Fruit fly (Drosophila melanogaster) whole organism, embryonic: ENCODE measurements around the gene Plap.

Experiments used
- CG10267 ChIP-seq: fragments of 200-800 bp; sonication (Bioruptor generic); optimal IDR thresholded peaks from 2 replicates; lab custom pipeline; 2018; ENCODE audit warnings: missing biosample characterization, mild to moderate bottlenecking, missing genetic modification characterization, moderate library complexity
- CG10543 ChIP-seq: fragments of 200-800 bp; sonication (Bioruptor generic); optimal IDR thresholded peaks from 3 replicates; lab custom pipeline; 2017; ENCODE audit warnings: missing biosample characterization, mild to moderate bottlenecking, missing genetic modification characterization, moderate library complexity
- CG10979 ChIP-seq: fragments of 200-800 bp; sonication (Bioruptor generic); optimal IDR thresholded peaks from 2 replicates; lab custom pipeline; 2018; ENCODE audit warnings: missing biosample characterization, mild to moderate bottlenecking, missing genetic modification characterization, moderate library complexity
- CG16813 ChIP-seq: fragments of 200-800 bp; sonication (Bioruptor generic); IDR thresholded peaks from 3 replicates; pipeline ENCODE4 v1.3.6; 2022; ENCODE audit warnings: missing biosample characterization, missing genetic modification characterization; ENCODE audit not compliant: partially characterized antibody
- CG16863 ChIP-seq: fragments of 200-800 bp; sonication (Bioruptor generic); optimal IDR thresholded peaks from 3 replicates; lab custom pipeline; 2016; ENCODE audit warnings: missing biosample characterization, missing genetic modification characterization
- CG17186 ChIP-seq: fragments of 200-800 bp; sonication (Bioruptor generic); optimal IDR thresholded peaks from 3 replicates; lab custom pipeline; 2017; ENCODE audit warnings: missing biosample characterization, missing genetic modification reagents, missing genetic modification characterization
- CG17568 ChIP-seq: fragments of 200-800 bp; sonication (Bioruptor generic); optimal IDR thresholded peaks from 2 replicates; lab custom pipeline; 2018; ENCODE audit warnings: missing biosample characterization, mild to moderate bottlenecking, missing genetic modification characterization, moderate library complexity
- CG18262 ChIP-seq: fragments of 200-800 bp; optimal IDR thresholded peaks from 3 replicates; lab custom pipeline; 2019; ENCODE audit warnings: missing biosample characterization, mild to moderate bottlenecking, missing genetic modification characterization, moderate library complexity
- CG2129 ChIP-seq: fragments of 200-800 bp; sonication (Bioruptor generic); IDR thresholded peaks from 2 replicates; pipeline ENCODE4 v1.3.6; 2022; ENCODE audit warnings: missing biosample characterization, missing genetic modification characterization; ENCODE audit not compliant: partially characterized antibody
- CG2678 ChIP-seq: fragments of 200-800 bp; sonication (Bioruptor generic); optimal IDR thresholded peaks from 3 replicates; lab custom pipeline; 2019; ENCODE audit warnings: missing biosample characterization, mild to moderate bottlenecking, missing genetic modification characterization, moderate library complexity
- CG31388 ChIP-seq: fragments of 200-800 bp; sonication (Bioruptor generic); optimal IDR thresholded peaks from 2 replicates; lab custom pipeline; 2016; ENCODE audit warnings: missing biosample characterization, missing genetic modification characterization
- CG32772 ChIP-seq: fragments of 200-800 bp; sonication (Bioruptor generic); IDR thresholded peaks from 2 replicates; pipeline ENCODE4 v1.3.6; 2022; ENCODE audit warnings: missing biosample characterization, missing genetic modification characterization
- CG4360 ChIP-seq: fragments of 200-800 bp; sonication (Bioruptor generic); IDR thresholded peaks from 2 replicates; pipeline ENCODE4 v1.3.6; 2022; ENCODE audit warnings: missing biosample characterization, missing genetic modification characterization
- CG43689 ChIP-seq: fragments of 200-800 bp; sonication (Bioruptor generic); IDR thresholded peaks from 2 replicates; pipeline ENCODE4 v1.3.6; 2022; ENCODE audit warnings: missing biosample characterization, missing genetic modification characterization
- CG4424 ChIP-seq: fragments of 200-800 bp; sonication (Bioruptor generic); optimal IDR thresholded peaks from 3 replicates; lab custom pipeline; 2016; ENCODE audit warnings: missing biosample characterization, missing genetic modification characterization
- CG6175 ChIP-seq: fragments of 200-800 bp; sonication (Bioruptor generic); IDR thresholded peaks from 3 replicates; pipeline ENCODE4 v1.3.6; 2022; ENCODE audit warnings: missing biosample characterization, missing genetic modification characterization
- CG6813 ChIP-seq: fragments of 200-800 bp; sonication (Bioruptor generic); optimal IDR thresholded peaks from 2 replicates; lab custom pipeline; 2017; ENCODE audit warnings: missing biosample characterization, missing genetic modification characterization, mild to moderate bottlenecking, moderate library complexity, missing genetic modification reagents
- CG7357 ChIP-seq: fragments of 200-800 bp; sonication (Bioruptor generic); IDR thresholded peaks from 3 replicates; pipeline ENCODE4 v1.3.6; 2022; ENCODE audit warnings: missing biosample characterization, missing genetic modification characterization
- CG7372 ChIP-seq: fragments of 200-800 bp; sonication (Bioruptor generic); IDR thresholded peaks from 2 replicates; pipeline ENCODE4 v1.3.6; 2022; ENCODE audit warnings: missing biosample characterization, missing genetic modification characterization
- CG7928 ChIP-seq: fragments of 200-800 bp; sonication (Bioruptor generic); optimal IDR thresholded peaks from 2 replicates; lab custom pipeline; 2017; ENCODE audit warnings: missing biosample characterization, mild to moderate bottlenecking, missing genetic modification characterization
- CG8281 ChIP-seq: fragments of 200-800 bp; sonication (Bioruptor generic); optimal IDR thresholded peaks from 2 replicates; lab custom pipeline; 2018; ENCODE audit warnings: missing biosample characterization, mild to moderate bottlenecking, missing genetic modification characterization, moderate library complexity
- CG9215 ChIP-seq: fragments of 200-800 bp; sonication (Bioruptor generic); IDR thresholded peaks from 2 replicates; pipeline ENCODE4 v1.3.6; 2022; ENCODE audit warnings: missing biosample characterization, missing genetic modification characterization
- CG9876 ChIP-seq: fragments of 200-800 bp; sonication (Bioruptor generic); optimal IDR thresholded peaks from 2 replicates; lab custom pipeline; 2016; ENCODE audit warnings: missing biosample characterization, missing genetic modification characterization
- CoRest ChIP-seq: fragments of 200-800 bp; sonication (Bioruptor generic); optimal IDR thresholded peaks from 3 replicates; lab custom pipeline; 2018; ENCODE audit warnings: missing biosample characterization, mild to moderate bottlenecking, missing genetic modification characterization, moderate library complexity
- Deaf1 ChIP-seq: fragments of 200-800 bp; optimal IDR thresholded peaks from 3 replicates; lab custom pipeline; 2019; ENCODE audit warnings: missing biosample characterization, mild to moderate bottlenecking, missing genetic modification characterization, moderate library complexity
- MTF-1 ChIP-seq: fragments of 200-800 bp; sonication (Bioruptor generic); optimal IDR thresholded peaks from 2 replicates; lab custom pipeline; 2018; ENCODE audit warnings: missing biosample characterization, mild to moderate bottlenecking, missing genetic modification characterization, borderline replicate concordance
- Spps ChIP-seq: fragments of 200-800 bp; sonication (Bioruptor generic); optimal IDR thresholded peaks from 2 replicates; lab custom pipeline; 2018; ENCODE audit warnings: missing biosample characterization, mild to moderate bottlenecking, missing genetic modification characterization
- ap ChIP-seq: fragments of 200-800 bp; sonication (Bioruptor generic); IDR thresholded peaks from 2 replicates; pipeline ENCODE4 v1.3.6; 2022; ENCODE audit warnings: missing biosample characterization, missing genetic modification characterization
- ase ChIP-seq: fragments of 200-800 bp; sonication (Bioruptor generic); IDR thresholded peaks from 3 replicates; pipeline ENCODE4 v1.3.6; 2022; ENCODE audit warnings: missing biosample characterization, missing genetic modification characterization
- bbx ChIP-seq: fragments of 200-800 bp; sonication (Bioruptor generic); IDR thresholded peaks from 2 replicates; pipeline ENCODE4 v1.3.6; 2022; ENCODE audit warnings: missing biosample characterization, missing genetic modification characterization; ENCODE audit not compliant: partially characterized antibody
- cad ChIP-seq: fragments of >200 bp; optimal IDR thresholded peaks from 2 replicates; lab custom pipeline; 2017; ENCODE audit warnings: missing biosample characterization, missing genetic modification characterization
- corto ChIP-seq: fragments of 200-800 bp; sonication (Bioruptor generic); optimal IDR thresholded peaks from 2 replicates; lab custom pipeline; 2016; ENCODE audit warnings: missing biosample characterization, mild to moderate bottlenecking, missing genetic modification characterization, moderate library complexity
- emc ChIP-seq: fragments of 200-800 bp; sonication (Bioruptor generic); optimal IDR thresholded peaks from 2 replicates; lab custom pipeline; 2016; ENCODE audit warnings: missing biosample characterization, missing genetic modification characterization
- gsb ChIP-seq: fragments of 200-800 bp; sonication (Bioruptor generic); IDR thresholded peaks from 2 replicates; pipeline ENCODE4 v1.3.6; 2022; ENCODE audit warnings: missing biosample characterization, missing genetic modification characterization
- jing ChIP-seq: fragments of 200-800 bp; sonication (Bioruptor generic); optimal IDR thresholded peaks from 2 replicates; lab custom pipeline; 2018; ENCODE audit warnings: missing biosample characterization, mild to moderate bottlenecking, missing genetic modification characterization
- lola ChIP-seq, 3 experiments: fragments of >200 bp in 2 of 3; fragments of 200-800 bp in 1 of 3; sonication (Bioruptor generic) in 1 of 3; optimal IDR thresholded peaks; 2 replicates each; lab custom pipeline; 2017 to 2019; ENCODE audit warnings: missing biosample characterization in 3 of 3, missing genetic modification characterization in 3 of 3, mild to moderate bottlenecking in 1 of 3, moderate library complexity in 1 of 3
- mam ChIP-seq: fragments of 200-800 bp; sonication (Bioruptor generic); optimal IDR thresholded peaks from 3 replicates; lab custom pipeline; 2016; ENCODE audit warnings: missing biosample characterization, missing genetic modification characterization
- nau ChIP-seq: fragments of 200-800 bp; sonication (Bioruptor generic); optimal IDR thresholded peaks from 3 replicates; lab custom pipeline; 2017; ENCODE audit warnings: missing biosample characterization, mild to moderate bottlenecking, missing genetic modification characterization, missing genetic modification reagents
- onecut ChIP-seq: fragments of 200-800 bp; sonication (Bioruptor generic); IDR thresholded peaks from 2 replicates; pipeline ENCODE4 v1.3.6; 2022; ENCODE audit warnings: missing biosample characterization, missing genetic modification characterization
- pfk ChIP-seq: fragments of 200-800 bp; sonication (Bioruptor generic); optimal IDR thresholded peaks from 2 replicates; lab custom pipeline; 2018; ENCODE audit warnings: missing biosample characterization, mild to moderate bottlenecking, missing genetic modification characterization, moderate library complexity
- pnt ChIP-seq: fragments of 200-800 bp; sonication (Bioruptor generic); optimal IDR thresholded peaks from 3 replicates; lab custom pipeline; 2016; ENCODE audit warnings: missing biosample characterization, missing genetic modification characterization
- prd ChIP-seq, 3 experiments: fragments of >200 bp in 2 of 3; fragments of 200-800 bp in 1 of 3; sonication (Bioruptor generic) in 1 of 3; optimal IDR thresholded peaks in 2 of 3; IDR thresholded peaks in 1 of 3; 2 replicates in 2 of 3; 3 replicates in 1 of 3; pipeline versions ENCODE4 v1.3.6 to Lab custom; 2017 to 2022; ENCODE audit warnings: missing biosample characterization in 1 of 3, missing genetic modification characterization in 1 of 3
- slbo ChIP-seq: fragments of 200-800 bp; sonication (Bioruptor generic); IDR thresholded peaks from 2 replicates; pipeline ENCODE4 v1.3.6; 2022; ENCODE audit warnings: missing biosample characterization, missing genetic modification characterization
- slp2 ChIP-seq: fragments of 200-800 bp; sonication (Bioruptor generic); optimal IDR thresholded peaks from 2 replicates; lab custom pipeline; 2016; ENCODE audit warnings: missing biosample characterization, missing genetic modification characterization
- tna ChIP-seq: fragments of 200-800 bp; sonication (Bioruptor generic); IDR thresholded peaks from 2 replicates; pipeline ENCODE4 v1.3.6; 2022; ENCODE audit warnings: missing biosample characterization, missing genetic modification characterization; ENCODE audit not compliant: partially characterized antibody
- vnd ChIP-seq: fragments of 200-800 bp; sonication (Bioruptor generic); IDR thresholded peaks from 3 replicates; pipeline ENCODE4 v1.3.6; 2022; ENCODE audit warnings: missing biosample characterization, missing genetic modification characterization; ENCODE audit not compliant: partially characterized antibody
- wdn ChIP-seq: fragments of 200-800 bp; sonication (Bioruptor generic); IDR thresholded peaks from 2 replicates; pipeline ENCODE4 v1.3.6; 2022; ENCODE audit warnings: missing biosample characterization, missing genetic modification characterization

Gene Plap

dm6 chr2L:1144371-1145360 is 25.5 kb downstream of the Plap start (continued):
- no peak for TF ChIP-seq MTF-1
- no peak for TF ChIP-seq cad (GFP tag; lab: Kevin White, UChicago)
- no peak for TF ChIP-seq CG4360
- TF ChIP-seq CG16863 (GFP tag; lab: Kevin White, UChicago), result peak; percentile 26
- no peak for TF ChIP-seq emc
- TF ChIP-seq nau (GFP tag; lab: Kevin White, UChicago), result no peak
- no peak for TF ChIP-seq CG6175 (GFP tag; lab: Robert Waterston, UW)
- TF ChIP-seq CG2129 (GFP tag; lab: Robert Waterston, UW), result no peak
- no peak for TF ChIP-seq gsb (GFP tag; lab: Robert Waterston, UW)
- TF ChIP-seq CG9876 (GFP tag; lab: Kevin White, UChicago), result no peak
- 0 out of 2 replicates have a peak, but pooled peaks have one; percentile 8 for TF ChIP-seq ap (GFP tag; lab: Robert Waterston, UW)
- TF ChIP-seq CG7357 (GFP tag; lab: Robert Waterston, UW), result peak; percentile 37; the same call in 1 of the 3 replicates
- no peak for TF ChIP-seq bbx
- peak; percentile 0 for TF ChIP-seq CG8281 (tag; lab: Kevin White, UChicago)
- peak; percentile 55 for TF ChIP-seq CG4424 (GFP tag; lab: Kevin White, UChicago)
- TF ChIP-seq CG7928 (GFP tag; lab: Kevin White, UChicago), result no peak
- peak; percentile 60 for TF ChIP-seq CoRest (tag; lab: Kevin White, UChicago)
- TF ChIP-seq mam (GFP tag; lab: Kevin White, UChicago), result peak; percentile 52
- TF ChIP-seq CG16813 (GFP tag; lab: Robert Waterston, UW), result no peak
- no peak for TF ChIP-seq CG7372 (GFP tag; lab: Robert Waterston, UW)
- TF ChIP-seq tna (GFP tag; lab: Robert Waterston, UW), result no peak
- peak; percentile 81 for TF ChIP-seq corto (GFP tag; lab: Kevin White, UChicago)
- peak; percentile 70 for TF ChIP-seq CG18262
- TF ChIP-seq pfk (GFP tag; lab: Kevin White, UChicago), result no peak
- no peak for TF ChIP-seq Spps (tag; lab: Kevin White, UChicago)
- no peak for TF ChIP-seq CG17186 (GFP tag; lab: Kevin White, UChicago)
- TF ChIP-seq prd (optimal IDR thresholded peaks at IDR 0.05; lab: Kevin White, UChicago), result no peak
- peak; percentile 54; the same call in 2 of the 3 replicates for TF ChIP-seq prd (GFP tag; IDR thresholded peaks at IDR 0.05; lab: Robert Waterston, UW)
- TF ChIP-seq CG2678, result peak; percentile 81
- TF ChIP-seq CG6813 (GFP tag; lab: Kevin White, UChicago), result no peak
- peak in 1 of 3 experiments; percentile 31 for TF ChIP-seq lola (GFP tag; optimal IDR thresholded peaks at IDR 0.05; lab: Kevin White, UChicago)
- TF ChIP-seq CG10543 (GFP tag; lab: Kevin White, UChicago), result no peak
- TF ChIP-seq slbo (GFP tag; lab: Robert Waterston, UW), result peak; percentile 60
- no peak for TF ChIP-seq vnd
- TF ChIP-seq slp2, result no peak
- no peak for TF ChIP-seq CG43689 (GFP tag; lab: Robert Waterston, UW)
- TF ChIP-seq jing, result peak; percentile 28
- no peak for TF ChIP-seq pnt
- TF ChIP-seq ase (GFP tag; lab: Robert Waterston, UW), result no peak
- TF ChIP-seq CG31388 (GFP tag; lab: Kevin White, UChicago), result no peak
- TF ChIP-seq onecut (GFP tag; lab: Robert Waterston, UW), result no peak
- 0 out of 2 replicates have a peak, but pooled peaks have one; percentile 12 for TF ChIP-seq CG32772
- TF ChIP-seq Deaf1 (tag; lab: Kevin White, UChicago), result peak; percentile 19
- TF ChIP-seq wdn (GFP tag; lab: Robert Waterston, UW), result no peak
- TF ChIP-seq CG10979 (tag; lab: Kevin White, UChicago), result peak; percentile 64
- peak; percentile 9 for TF ChIP-seq CG17568 (GFP tag; lab: Kevin White, UChicago)
- TF ChIP-seq CG9215, result no peak
- peak; percentile 32 for TF ChIP-seq CG10267 (tag; lab: Kevin White, UChicago)
